Fruit fly (Drosophila melanogaster) S2 (cell line): ENCODE data around the gene Grip163.

Experiments used
- CG8478 ChIP-seq: fragments of >200 bp; optimal IDR thresholded peaks from 2 replicates; lab custom pipeline; 2018
- CTCF ChIP-seq, 2 experiments: fragments of >200 bp; optimal IDR thresholded peaks; 2 replicates each; lab custom pipeline; 2018

DNA sequence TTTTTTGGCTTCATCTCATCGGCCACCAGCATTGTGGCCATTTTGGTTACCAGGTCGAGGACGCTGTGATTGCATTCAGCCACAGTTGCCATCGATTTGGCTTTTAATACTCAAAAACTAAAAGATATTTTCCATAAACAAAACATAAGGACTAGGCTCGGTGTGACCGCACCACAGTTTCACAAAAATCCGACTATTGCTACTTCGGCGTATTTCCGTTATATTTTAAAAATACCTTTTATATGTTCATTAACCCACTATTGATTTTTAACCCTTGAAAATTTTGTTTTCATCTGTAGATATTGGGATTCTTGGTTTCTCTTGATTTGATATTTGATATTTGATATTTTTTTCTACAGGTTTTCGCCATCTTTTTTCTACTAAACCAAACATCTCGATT, at the start of gene Grip163:
- TF ChIP-seq CTCF (optimal IDR thresholded peaks at IDR 0.05; lab: Kevin White, UChicago) (no peak), CG8478 (lab: Kevin White, UChicago) (no peak)
